Worm (Caenorhabditis elegans): ENCODE measurements around the gene F18A12.2.

The F18A12.2 gene

ce11 chrII:3414383-3414910 lies at the start of gene F18A12.2, which contains the start of gene F18A12.7:
Gene F18A12.2, plus strand, starts transcription at chrII:3414860.
Gene F18A12.7, minus strand, starts transcription at chrII:3414483.
- TF ChIP-seq unc-62 (GFP tag; optimal IDR thresholded peaks at IDR 0.05), result no peak

ce11 chrII:3367100-3367499 lies 47.6 kb upstream of the F18A12.2 start, which contains the start of gene Y49F6C.6:
Gene Y49F6C.6, minus strand, starts transcription at chrII:3367200.
- no peak for TF ChIP-seq unc-62 (GFP tag; optimal IDR thresholded peaks at IDR 0.05)

- no peak for TF ChIP-seq unc-62 (GFP tag; optimal IDR thresholded peaks at IDR 0.05)
Measured at ce11 chrII:3368097-3368496, 46.6 kb upstream of the F18A12.2 start, which contains the start of gene Y49F6C.7. Gene Y49F6C.7, minus strand, starts transcription at chrII:3368197.

ce11 chrII:3370061-3370460 lies 44.6 kb upstream of the F18A12.2 start, which contains the start of gene Y49F6C.8:
Gene Y49F6C.8, minus strand, starts transcription at chrII:3370111.
- no peak for TF ChIP-seq unc-62 (GFP tag; optimal IDR thresholded peaks at IDR 0.05)

ce11 chrII:3371010-3371409 lies 43.6 kb upstream of the F18A12.2 start, which contains the start of gene bath-23:
Gene bath-23, plus strand, starts transcription at chrII:3371310.
- no peak for TF ChIP-seq unc-62 (GFP tag; optimal IDR thresholded peaks at IDR 0.05)

ce11 chrII:3373875-3374274 lies 40.8 kb upstream of the F18A12.2 start:
- TF ChIP-seq unc-62 (GFP tag; optimal IDR thresholded peaks at IDR 0.05), result no peak

ce11 chrII:3374779-3375178 lies 39.9 kb upstream of the F18A12.2 start, which contains the start of gene bath-10:
Gene bath-10, plus strand, starts transcription at chrII:3375079.
- no peak for TF ChIP-seq unc-62 (GFP tag; optimal IDR thresholded peaks at IDR 0.05)

- no peak for TF ChIP-seq unc-62 (GFP tag; optimal IDR thresholded peaks at IDR 0.05)
Measured at ce11 chrII:3375302-3375701, 39.4 kb upstream of the F18A12.2 start.

ce11 chrII:3376789-3377188 lies 37.9 kb upstream of the F18A12.2 start, which contains the start of gene bath-9:
Gene bath-9, plus strand, starts transcription at chrII:3377089.
- TF ChIP-seq unc-62 (GFP tag; optimal IDR thresholded peaks at IDR 0.05), result no peak

- TF ChIP-seq unc-62 (GFP tag; optimal IDR thresholded peaks at IDR 0.05), result no peak
Measured at ce11 chrII:3378275-3378674, 36.4 kb upstream of the F18A12.2 start, which contains the start of gene Y49F6C.2. Gene Y49F6C.2, plus strand, starts transcription at chrII:3378575.

- no peak for TF ChIP-seq unc-62 (GFP tag; optimal IDR thresholded peaks at IDR 0.05)
Measured at ce11 chrII:3381510-3381909, 33.1 kb upstream of the F18A12.2 start, which contains the start of gene T06D4.1. Gene T06D4.1, plus strand, starts transcription at chrII:3381830.

ce11 chrII:3383116-3383515 lies 31.5 kb upstream of the F18A12.2 start:
- no peak for TF ChIP-seq unc-62 (GFP tag; optimal IDR thresholded peaks at IDR 0.05)

- TF ChIP-seq unc-62 (GFP tag; optimal IDR thresholded peaks at IDR 0.05), result no peak
Measured at ce11 chrII:3385736-3386135, 28.9 kb upstream of the F18A12.2 start, which contains the start of gene T06D4.2. Gene T06D4.2, minus strand, starts transcription at chrII:3385905.

- no peak for TF ChIP-seq unc-62 (GFP tag; optimal IDR thresholded peaks at IDR 0.05)
Measured at ce11 chrII:3387503-3387902, 27.2 kb upstream of the F18A12.2 start, which contains the start of gene T06D4.6. Gene T06D4.6, minus strand, starts transcription at chrII:3387603.

ce11 chrII:3395484-3395883 lies 19.2 kb upstream of the F18A12.2 start, which contains the start of gene nep-20:
Gene nep-20, minus strand, starts transcription at chrII:3395584.
- no peak for TF ChIP-seq unc-62 (GFP tag; optimal IDR thresholded peaks at IDR 0.05)

- TF ChIP-seq unc-62 (GFP tag; optimal IDR thresholded peaks at IDR 0.05), result no peak
Measured at ce11 chrII:3399212-3399611, 15.4 kb upstream of the F18A12.2 start, which contains the start of gene nep-9. Gene nep-9, minus strand, starts transcription at chrII:3399312.

- TF ChIP-seq unc-62 (GFP tag; optimal IDR thresholded peaks at IDR 0.05), result no peak
Measured at ce11 chrII:3402854-3403253, 11.8 kb upstream of the F18A12.2 start, which contains the start of gene nep-10. Gene nep-10, minus strand, starts transcription at chrII:3402954.

Measured in whole organism, dauer.